Fruit fly (Drosophila melanogaster): Measurements from ENCODE around the gene CG7634.

The CG7634 gene

dm6 chr3L:21581984-21582383, 16.8 kb downstream of the CG7634 start (continued):
- TF ChIP-seq CG10669 (GFP tag; optimal IDR thresholded peaks at IDR 0.05): peak; percentile 29
- no peak for TF ChIP-seq CG8319 (GFP tag; optimal IDR thresholded peaks at IDR 0.05)
- TF ChIP-seq fd59A (GFP tag; optimal IDR thresholded peaks at IDR 0.05): peak; percentile 3
- no peak for TF ChIP-seq fkh (GFP tag; optimal IDR thresholded peaks at IDR 0.05)
- no peak for TF ChIP-seq CG4318 (GFP tag; optimal IDR thresholded peaks at IDR 0.05)
- TF ChIP-seq acj6 (GFP tag; optimal IDR thresholded peaks at IDR 0.05): no peak
- TF ChIP-seq CG6808 (GFP tag; optimal IDR thresholded peaks at IDR 0.05): peak; percentile 29

- TF ChIP-seq CG15336 (GFP tag; IDR thresholded peaks at IDR 0.05) (0 out of 2 replicates have a peak, but pooled peaks have one; percentile 25), CG3919 (GFP tag; optimal IDR thresholded peaks at IDR 0.05) (no peak), CG8632 (GFP tag; optimal IDR thresholded peaks at IDR 0.05) (no peak), Met (GFP tag; optimal IDR thresholded peaks at IDR 0.05) (no peak), CG6854 (GFP tag; optimal IDR thresholded peaks at IDR 0.05) (peak; percentile 37), net (GFP tag; optimal IDR thresholded peaks at IDR 0.05) (no peak), OdsH (GFP tag; optimal IDR thresholded peaks at IDR 0.05) (no peak), CG4318 (GFP tag; optimal IDR thresholded peaks at IDR 0.05) (no peak), dsx (GFP tag; optimal IDR thresholded peaks at IDR 0.05; ENCODE audit: poor library complexity, severe bottlenecking) (no peak), Blimp-1 (GFP tag; optimal IDR thresholded peaks at IDR 0.05) (no peak), ss (GFP tag; optimal IDR thresholded peaks at IDR 0.05) (peak; percentile 15 to 27), Sox102F (GFP tag; optimal IDR thresholded peaks at IDR 0.05) (no peak), CG6808 (GFP tag; optimal IDR thresholded peaks at IDR 0.05) (no peak), Eip78C (GFP tag) (peak; percentile 28), Eip75B (GFP tag; optimal IDR thresholded peaks at IDR 0.05) (no peak), lz (GFP tag; optimal IDR thresholded peaks at IDR 0.05) (no peak), Ets96B (tag; optimal IDR thresholded peaks at IDR 0.05) (no peak), vri (GFP tag; optimal IDR thresholded peaks at IDR 0.05) (no peak), CG8319 (GFP tag; optimal IDR thresholded peaks at IDR 0.05) (no peak), achi (GFP tag; optimal IDR thresholded peaks at IDR 0.05) (no peak), CG11762 (GFP tag; optimal IDR thresholded peaks at IDR 0.05; ENCODE audit: insufficient read depth) (no peak), esn (GFP tag; optimal IDR thresholded peaks at IDR 0.05) (no peak), CG1621 (tag; optimal IDR thresholded peaks at IDR 0.05) (no peak)
Measured at dm6 chr3L:21584683-21585082, 19.5 kb downstream of the CG7634 start.

dm6 chr3L:21585397-21585796, 20.2 kb downstream of the CG7634 start:
- TF ChIP-seq CG11902 (GFP tag; optimal IDR thresholded peaks at IDR 0.05) (no peak), Eip78C (GFP tag) (peak; percentile 28)

DNA sequence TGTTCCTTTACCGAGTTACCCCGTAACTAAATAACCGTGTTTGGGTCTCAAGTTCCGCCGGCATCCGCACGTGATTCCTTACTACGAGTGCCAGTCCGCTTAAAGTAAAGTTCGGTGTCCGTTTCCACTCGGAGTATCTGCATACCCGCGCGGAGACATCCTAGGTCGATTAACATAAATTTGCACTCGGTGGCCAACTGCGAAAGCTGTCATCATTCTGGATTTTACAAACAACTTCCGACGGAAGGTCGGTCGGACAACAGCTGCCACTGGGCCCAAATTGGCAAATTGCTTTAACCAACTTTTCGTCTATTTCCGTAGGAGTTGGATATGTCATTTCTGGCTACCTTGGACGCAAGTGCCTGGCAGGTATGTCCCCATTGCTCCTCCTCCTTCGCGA, 21.3 kb downstream of the CG7634 start, which contains the start of gene TfAP-2:
Gene TfAP-2 (plus strand): TSS at position 301 of the 400 bp plus-strand sequence.
- no peak for TF ChIP-seq CG9139 (GFP tag; optimal IDR thresholded peaks at IDR 0.05)
- no peak for TF ChIP-seq Gug (GFP tag; IDR thresholded peaks at IDR 0.05)
- TF ChIP-seq CG8632 (GFP tag; optimal IDR thresholded peaks at IDR 0.05): no peak
- TF ChIP-seq CG6792 (GFP tag; optimal IDR thresholded peaks at IDR 0.05): no peak
- no peak for TF ChIP-seq Ets21C (GFP tag; optimal IDR thresholded peaks at IDR 0.05)
- TF ChIP-seq lz (GFP tag; optimal IDR thresholded peaks at IDR 0.05): no peak
- no peak for TF ChIP-seq dac (GFP tag; optimal IDR thresholded peaks at IDR 0.05)
- TF ChIP-seq topi (GFP tag; optimal IDR thresholded peaks at IDR 0.05): no peak
- TF ChIP-seq vri (GFP tag; optimal IDR thresholded peaks at IDR 0.05): no peak
- no peak for TF ChIP-seq Sox15 (GFP tag; optimal IDR thresholded peaks at IDR 0.05)
- no peak for TF ChIP-seq CG11762 (GFP tag; optimal IDR thresholded peaks at IDR 0.05; ENCODE audit: insufficient read depth)
- no peak for TF ChIP-seq fd85E (GFP tag; optimal IDR thresholded peaks at IDR 0.05)
- no peak for TF ChIP-seq OdsH (GFP tag; optimal IDR thresholded peaks at IDR 0.05)
- TF ChIP-seq fd59A (GFP tag; optimal IDR thresholded peaks at IDR 0.05): no peak
- TF ChIP-seq Hr4 (GFP tag; optimal IDR thresholded peaks at IDR 0.05): no peak

All from whole organism, prepupa.